Worm (Caenorhabditis elegans) whole organism, late embryonic: Measurements from ENCODE around the gene pch-2.

ENCODE experiments used
- C38D4.7 ChIP-seq: fragments of 200-800 bp; sonication (Bioruptor generic); optimal IDR thresholded peaks from 2 replicates; lab custom pipeline; 2018; ENCODE audit warnings: mild to moderate bottlenecking, missing genetic modification characterization, moderate library complexity, missing compliant biosample characterization
- K09A11.1 ChIP-seq: sonication (generic microtip); optimal IDR thresholded peaks from 2 replicates; lab custom pipeline; 2017; ENCODE audit warnings: antibody characterized with exemption, mild to moderate bottlenecking, missing genetic modification characterization, missing compliant biosample characterization; ENCODE audit not compliant: insufficient read depth
- T23F11.4 ChIP-seq: fragments of 200-800 bp; sonication (Bioruptor generic); optimal IDR thresholded peaks from 2 replicates; lab custom pipeline; 2018; ENCODE audit warnings: mild to moderate bottlenecking, missing genetic modification characterization, missing compliant biosample characterization
- ceh-22 ChIP-seq: sonication (generic microtip); optimal IDR thresholded peaks from 2 replicates; lab custom pipeline; 2017; ENCODE audit warnings: missing biosample characterization, missing genetic modification characterization
- ceh-24 ChIP-seq: sonication (generic microtip); optimal IDR thresholded peaks from 2 replicates; lab custom pipeline; 2016; ENCODE audit warnings: mild to moderate bottlenecking, missing genetic modification characterization, missing compliant biosample characterization
- ceh-30 ChIP-seq: fragments of 150-350 bp; optimal IDR thresholded peaks from 2 replicates; lab custom pipeline; 2014; ENCODE audit warnings: missing biosample characterization, missing genetic modification characterization
- ceh-31 ChIP-seq: sonication (generic microtip); optimal IDR thresholded peaks from 2 replicates; lab custom pipeline; 2016; ENCODE audit warnings: missing genetic modification characterization, missing compliant biosample characterization
- ceh-34 ChIP-seq: sonication (generic microtip); optimal IDR thresholded peaks from 2 replicates; lab custom pipeline; 2016; ENCODE audit warnings: mild to moderate bottlenecking, missing genetic modification characterization, missing compliant biosample characterization
- ceh-45 ChIP-seq: fragments of 200-800 bp; sonication (Bioruptor generic); IDR thresholded peaks from 2 replicates; pipeline ENCODE4 v1.3.6; 2022; ENCODE audit warnings: missing genetic modification reagents, missing genetic modification characterization, missing compliant biosample characterization
- ceh-48 ChIP-seq: sonication (generic microtip); optimal IDR thresholded peaks from 2 replicates; lab custom pipeline; 2016; ENCODE audit warnings: missing genetic modification characterization, inconsistent platforms, missing compliant biosample characterization
- ceh-9 ChIP-seq: sonication (generic microtip); optimal IDR thresholded peaks from 2 replicates; lab custom pipeline; 2016; ENCODE audit warnings: mild to moderate bottlenecking, missing genetic modification characterization, inconsistent platforms, missing compliant biosample characterization
- che-1 ChIP-seq: sonication (generic microtip); optimal IDR thresholded peaks from 2 replicates; lab custom pipeline; 2016; ENCODE audit warnings: mild to moderate bottlenecking, missing genetic modification characterization, missing compliant biosample characterization
- dve-1 ChIP-seq: sonication (generic microtip); optimal IDR thresholded peaks from 2 replicates; lab custom pipeline; 2017; ENCODE audit warnings: antibody characterized with exemption, mild to moderate bottlenecking, missing genetic modification characterization, missing compliant biosample characterization
- elt-2 ChIP-seq: sonication (generic microtip); optimal IDR thresholded peaks from 2 replicates; lab custom pipeline; 2016; ENCODE audit warnings: missing genetic modification reagents, missing genetic modification characterization, missing compliant biosample characterization
- ets-4 ChIP-seq: sonication (generic microtip); optimal IDR thresholded peaks from 2 replicates; lab custom pipeline; 2016; ENCODE audit warnings: missing genetic modification characterization, missing compliant biosample characterization
- hlh-13 ChIP-seq: fragments of 200-800 bp; sonication (Bioruptor generic); optimal IDR thresholded peaks from 2 replicates; lab custom pipeline; 2018; ENCODE audit warnings: mild to moderate bottlenecking, missing genetic modification characterization, missing compliant biosample characterization
- hlh-6 ChIP-seq: sonication (generic microtip); optimal IDR thresholded peaks from 2 replicates; lab custom pipeline; 2016; ENCODE audit warnings: missing genotype, missing genetic modification characterization, missing compliant biosample characterization
- hlh-8 ChIP-seq: sonication (generic microtip); optimal IDR thresholded peaks from 2 replicates; lab custom pipeline; 2016; ENCODE audit warnings: missing genotype, missing genetic modification characterization, missing compliant biosample characterization
- lim-6 ChIP-seq: sonication (generic microtip); optimal IDR thresholded peaks from 2 replicates; lab custom pipeline; 2016; ENCODE audit warnings: missing genetic modification characterization, missing compliant biosample characterization
- lin-11 ChIP-seq: fragments of 200-800 bp; sonication (Bioruptor generic); optimal IDR thresholded peaks from 2 replicates; lab custom pipeline; 2018; ENCODE audit warnings: mild to moderate bottlenecking, missing genetic modification characterization, missing compliant biosample characterization
- madf-2 ChIP-seq: sonication (generic microtip); optimal IDR thresholded peaks from 2 replicates; lab custom pipeline; 2017; ENCODE audit warnings: missing genetic modification characterization, missing compliant biosample characterization
- nhr-11 ChIP-seq: fragments of 150-350 bp; optimal IDR thresholded peaks from 2 replicates; lab custom pipeline; 2014; ENCODE audit warnings: missing biosample characterization, missing genetic modification characterization
- npax-4 ChIP-seq: sonication (generic microtip); optimal IDR thresholded peaks from 2 replicates; lab custom pipeline; 2016; ENCODE audit warnings: missing genetic modification characterization, missing compliant biosample characterization
- pag-3 ChIP-seq: sonication (generic microtip); optimal IDR thresholded peaks from 2 replicates; lab custom pipeline; 2016; ENCODE audit warnings: missing compliant biosample characterization, missing genetic modification characterization, borderline replicate concordance
- pax-1 ChIP-seq: fragments of 150-350 bp; optimal IDR thresholded peaks from 2 replicates; lab custom pipeline; 2014; ENCODE audit warnings: missing biosample characterization, missing genetic modification characterization
- pqm-1 ChIP-seq: sonication (generic microtip); optimal IDR thresholded peaks from 2 replicates; lab custom pipeline; 2016; ENCODE audit warnings: missing genetic modification characterization, missing compliant biosample characterization
- pros-1 ChIP-seq: fragments of 150-350 bp; optimal IDR thresholded peaks from 2 replicates; lab custom pipeline; 2014; ENCODE audit warnings: missing biosample characterization, missing genetic modification reagents, missing genetic modification characterization
- ref-2 ChIP-seq: sonication (generic microtip); optimal IDR thresholded peaks from 2 replicates; lab custom pipeline; 2016; ENCODE audit warnings: missing genetic modification characterization, missing compliant biosample characterization
- rnt-1 ChIP-seq: sonication (generic microtip); optimal IDR thresholded peaks from 2 replicates; lab custom pipeline; 2016; ENCODE audit warnings: missing genetic modification characterization, missing compliant biosample characterization
- syd-9 ChIP-seq: sonication (generic microtip); optimal IDR thresholded peaks from 2 replicates; lab custom pipeline; 2016; ENCODE audit warnings: mild to moderate bottlenecking, missing genetic modification characterization, moderate library complexity, missing compliant biosample characterization
- tbx-2 ChIP-seq: sonication (generic microtip); optimal IDR thresholded peaks from 2 replicates; lab custom pipeline; 2016; ENCODE audit warnings: missing genetic modification characterization, missing compliant biosample characterization
- tbx-7 ChIP-seq: sonication (generic microtip); optimal IDR thresholded peaks from 2 replicates; lab custom pipeline; 2016; ENCODE audit warnings: missing genotype, missing genetic modification characterization, missing compliant biosample characterization
- ttx-3 ChIP-seq: sonication (generic microtip); optimal IDR thresholded peaks from 2 replicates; lab custom pipeline; 2016; ENCODE audit warnings: missing genetic modification reagents, missing genetic modification characterization, missing compliant biosample characterization
- unc-3 ChIP-seq, 2 experiments: fragments of 200-800 bp in 1 of 2; sonication (Bioruptor generic) in 1 of 2; sonication (generic microtip) in 1 of 2; conservative IDR thresholded peaks in 1 of 2; optimal IDR thresholded peaks in 1 of 2; 2 replicates each; pipeline versions ENCODE4 v1.3.6 to Lab custom; 2016 to 2022; ENCODE audit warnings: missing compliant biosample characterization in 2 of 2, missing genetic modification characterization in 2 of 2, missing genetic modification reagents in 1 of 2
- unc-55 ChIP-seq: sonication (generic microtip); optimal IDR thresholded peaks from 2 replicates; lab custom pipeline; 2017; ENCODE audit warnings: missing biosample characterization, missing genetic modification reagents, missing genetic modification characterization
- unc-86 ChIP-seq: sonication (generic microtip); optimal IDR thresholded peaks from 2 replicates; lab custom pipeline; 2016; ENCODE audit warnings: missing genetic modification characterization, missing compliant biosample characterization
- zip-5 ChIP-seq: sonication (generic microtip); optimal IDR thresholded peaks from 2 replicates; lab custom pipeline; 2016; ENCODE audit warnings: missing genetic modification characterization, missing compliant biosample characterization
- ztf-16 ChIP-seq: sonication (generic microtip); optimal IDR thresholded peaks from 2 replicates; lab custom pipeline; 2017; ENCODE audit warnings: missing genetic modification characterization, missing compliant biosample characterization

pch-2 gene

DNA sequence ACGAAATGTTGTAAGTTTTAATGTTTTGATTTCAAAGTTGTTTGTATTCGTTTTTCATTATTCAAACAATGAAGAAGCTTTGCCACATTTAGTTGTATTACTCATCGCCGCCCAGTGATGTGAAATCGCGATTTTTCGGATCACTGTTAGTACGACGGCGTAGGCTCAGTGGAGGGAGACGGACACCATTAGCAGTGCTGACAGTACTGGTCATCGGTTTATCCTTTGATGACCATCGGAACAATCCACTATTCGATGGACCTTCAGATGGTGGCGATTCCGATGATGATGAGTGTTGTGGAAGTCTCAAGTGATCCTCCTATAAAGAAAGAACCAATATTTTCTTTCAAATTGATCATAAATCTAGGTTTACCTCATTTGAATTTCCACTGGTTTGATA lies 29.4 kb downstream of the pch-2 start:
- TF ChIP-seq ceh-34 = no peak
- TF ChIP-seq lim-6 = no peak
- no peak for TF ChIP-seq hlh-8 (tag; lab: Kevin White, UChicago)
- no peak for TF ChIP-seq T23F11.4
- TF ChIP-seq ceh-31 = no peak
- no peak for TF ChIP-seq ceh-48 (tag; lab: Kevin White, UChicago)
- TF ChIP-seq tbx-2 (tag; lab: Kevin White, UChicago) = no peak
- no peak for TF ChIP-seq pax-1 (tag; lab: Kevin White, UChicago)
- no peak for TF ChIP-seq tbx-7 (tag; lab: Kevin White, UChicago)
- TF ChIP-seq elt-2 (tag; lab: Kevin White, UChicago) = no peak

DNA sequence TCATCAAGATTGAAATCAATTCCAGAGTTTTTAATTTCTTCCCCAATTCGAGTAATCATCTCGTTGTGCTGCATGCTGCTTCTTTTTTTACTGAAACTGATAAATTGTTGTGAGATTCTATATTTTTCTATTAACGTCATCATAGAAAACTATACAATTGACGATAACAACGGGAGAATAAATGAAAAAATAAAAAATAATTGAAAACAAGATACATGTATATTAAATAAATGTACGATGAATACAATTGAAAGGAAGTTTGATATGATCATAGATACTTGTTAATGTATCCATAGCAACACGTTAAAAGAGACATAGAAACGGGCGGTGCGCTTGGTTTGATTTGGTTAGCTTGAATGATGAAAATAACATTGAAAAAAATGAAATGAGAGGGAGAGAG lies 32.3 kb downstream of the pch-2 start, which contains the start of gene T05C12.8:
Gene T05C12.8, minus strand, starts transcription at position 101 of the 400 bp plus-strand sequence.
- TF ChIP-seq pros-1 (tag; lab: Kevin White, UChicago) (no peak), ceh-22 (tag; lab: Kevin White, UChicago) (no peak), ets-4 (tag; lab: Kevin White, UChicago) (no peak), ref-2 (tag; lab: Kevin White, UChicago) (no peak), nhr-11 (tag; lab: Kevin White, UChicago) (no peak), hlh-13 (GFP tag; lab: Kevin White, UChicago) (no peak), che-1 (tag; lab: Kevin White, UChicago) (no peak), madf-2 (tag; lab: Kevin White, UChicago) (no peak), K09A11.1 (tag; lab: Kevin White, UChicago) (no peak), ceh-45 (GFP tag; lab: Robert Waterston, UW) (no peak), ztf-16 (no peak), zip-5 (no peak), unc-55 (GFP tag; lab: Kevin White, UChicago) (no peak), dve-1 (tag; lab: Kevin White, UChicago) (no peak), pqm-1 (tag; lab: Kevin White, UChicago) (no peak), lim-6 (no peak), lin-11 (tag; lab: Kevin White, UChicago) (no peak)

- TF ChIP-seq pax-1 (tag; lab: Kevin White, UChicago) = no peak
Observed at ce11 chrII:8193126-8193525, 35.0 kb downstream of the pch-2 start, which contains the start of gene T05C12.9. Gene T05C12.9, minus strand, starts transcription at chrII:8193226.

DNA sequence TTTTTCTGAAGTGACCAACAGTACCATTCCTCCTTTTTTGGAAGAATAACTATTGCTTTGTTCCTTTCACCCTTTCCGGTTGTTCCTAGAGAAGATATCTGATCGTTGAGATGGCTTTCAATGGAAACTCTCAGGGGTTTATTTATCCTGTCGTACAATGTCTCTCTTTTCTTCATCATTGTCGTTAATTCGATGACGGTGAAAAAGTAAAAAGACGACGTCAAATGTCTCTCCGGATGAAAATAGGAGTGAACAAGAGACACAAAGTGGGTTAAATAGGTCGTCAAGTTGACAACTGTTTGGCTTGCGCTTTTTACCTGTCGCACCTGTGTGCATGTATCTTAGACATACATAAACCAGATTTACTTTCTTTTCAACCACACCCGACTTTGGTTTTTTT lies 35.8 kb downstream of the pch-2 start:
- TF ChIP-seq ceh-24 (tag; lab: Kevin White, UChicago) (no peak), ztf-16 (no peak), unc-86 (tag; lab: Kevin White, UChicago) (no peak), rnt-1 (tag; lab: Kevin White, UChicago) (no peak), npax-4 (no peak), ref-2 (tag; lab: Kevin White, UChicago) (no peak), ceh-22 (tag; lab: Kevin White, UChicago) (no peak), pqm-1 (tag; lab: Kevin White, UChicago) (no peak), lim-6 (no peak), K09A11.1 (tag; lab: Kevin White, UChicago) (no peak), ttx-3 (tag; lab: Kevin White, UChicago) (no peak), tbx-2 (tag; lab: Kevin White, UChicago) (no peak), ceh-9 (no peak), tbx-7 (tag; lab: Kevin White, UChicago) (no peak), pag-3 (tag; lab: Kevin White, UChicago) (no peak), syd-9 (tag; lab: Kevin White, UChicago) (no peak)

- no peak for TF ChIP-seq unc-3 (GFP tag; conservative IDR thresholded peaks at IDR 0.05; lab: Robert Waterston, UW)
- TF ChIP-seq unc-3 (tag; optimal IDR thresholded peaks at IDR 0.05; lab: Kevin White, UChicago) = no peak
- TF ChIP-seq hlh-6 (tag; lab: Kevin White, UChicago) = no peak
- no peak for TF ChIP-seq hlh-8 (tag; lab: Kevin White, UChicago)
- TF ChIP-seq pax-1 (tag; lab: Kevin White, UChicago) = no peak
- no peak for TF ChIP-seq ttx-3 (tag; lab: Kevin White, UChicago)
- TF ChIP-seq C38D4.7 = no peak
- no peak for TF ChIP-seq T23F11.4
- no peak for TF ChIP-seq ztf-16
- no peak for TF ChIP-seq ceh-45 (GFP tag; lab: Robert Waterston, UW)
- no peak for TF ChIP-seq pag-3 (tag; lab: Kevin White, UChicago)
- TF ChIP-seq ceh-30 (tag; lab: Kevin White, UChicago) = no peak
Observed at ce11 chrII:8198503-8198902, 40.4 kb downstream of the pch-2 start, which contains the start of gene qua-1. Gene qua-1, plus strand, starts transcription at chrII:8198803.
